Worm (Caenorhabditis elegans) whole organism, L3 larva: ENCODE results near the gene dsb-2.

ENCODE experiments used
- daf-12 ChIP-seq: fragments of 150-350 bp; optimal IDR thresholded peaks from 2 replicates; lab custom pipeline; 2014; ENCODE audit warnings: missing biosample characterization, missing genetic modification reagents, missing genetic modification characterization
- egl-27 ChIP-seq: sonication (generic microtip); optimal IDR thresholded peaks from 4 replicates; lab custom pipeline; 2017; ENCODE audit warnings: missing biosample characterization, missing genetic modification reagents, missing genetic modification characterization
- fkh-10 ChIP-seq: sonication (generic microtip); optimal IDR thresholded peaks from 2 replicates; lab custom pipeline; 2017; ENCODE audit warnings: missing biosample characterization, missing genetic modification reagents, missing genetic modification characterization
- mdl-1 ChIP-seq: fragments of 150-350 bp; optimal IDR thresholded peaks from 2 replicates; lab custom pipeline; 2014; ENCODE audit warnings: missing biosample characterization, missing genetic modification characterization
- nhr-67 ChIP-seq: fragments of 150-350 bp; optimal IDR thresholded peaks from 2 replicates; lab custom pipeline; 2014; ENCODE audit warnings: missing biosample characterization, missing genetic modification characterization
- pqm-1 ChIP-seq: fragments of 150-350 bp; optimal IDR thresholded peaks from 2 replicates; lab custom pipeline; 2017; ENCODE audit warnings: missing biosample characterization, missing genetic modification characterization, inconsistent platforms
- sea-2 ChIP-seq: fragments of 150-350 bp; sonication (generic microtip); optimal IDR thresholded peaks from 4 replicates; lab custom pipeline; 2014; ENCODE audit warnings: missing biosample characterization, missing genetic modification reagents, missing genetic modification characterization
- unc-39 ChIP-seq: sonication (generic microtip); optimal IDR thresholded peaks from 4 replicates; lab custom pipeline; 2017; ENCODE audit warnings: missing biosample characterization, missing genetic modification characterization

The dsb-2 gene

ce11 chrII:14451934-14452333 is 41.0 kb downstream of the dsb-2 start:
- TF ChIP-seq sea-2 (GFP tag; lab: Kevin White, UChicago) = no peak
- no peak for TF ChIP-seq unc-39 (tag; lab: Kevin White, UChicago)
- TF ChIP-seq fkh-10 (GFP tag; lab: Kevin White, UChicago) = peak; percentile 22

- no peak for TF ChIP-seq daf-12
- TF ChIP-seq nhr-67 = no peak
- TF ChIP-seq egl-27 (tag; lab: Kevin White, UChicago) = no peak
- no peak for TF ChIP-seq unc-39 (tag; lab: Kevin White, UChicago)
- no peak for TF ChIP-seq pqm-1
- TF ChIP-seq mdl-1 (tag; lab: Kevin White, UChicago) = no peak
Measured at ce11 chrII:14455332-14455731, 44.4 kb downstream of the dsb-2 start, which contains the start of gene dmsr-6. TSS of gene dmsr-6 (plus strand) at chrII:14455632.
